Worm (Caenorhabditis elegans) whole organism, late embryonic: ENCODE data around the gene lsm-7.

ENCODE experiments used
- C08G9.2 ChIP-seq: sonication (generic microtip); optimal IDR thresholded peaks from 2 replicates; lab custom pipeline; 2016; ENCODE audit warnings: mild to moderate bottlenecking, missing genetic modification characterization, moderate library complexity, missing compliant biosample characterization
- C38D4.7 ChIP-seq: fragments of 200-800 bp; sonication (Bioruptor generic); optimal IDR thresholded peaks from 2 replicates; lab custom pipeline; 2018; ENCODE audit warnings: mild to moderate bottlenecking, missing genetic modification characterization, moderate library complexity, missing compliant biosample characterization
- F13H6.1 ChIP-seq: sonication (generic microtip); optimal IDR thresholded peaks from 2 replicates; lab custom pipeline; 2016; ENCODE audit warnings: missing genetic modification characterization, missing compliant biosample characterization
- K09A11.1 ChIP-seq: sonication (generic microtip); optimal IDR thresholded peaks from 2 replicates; lab custom pipeline; 2017; ENCODE audit warnings: antibody characterized with exemption, mild to moderate bottlenecking, missing genetic modification characterization, missing compliant biosample characterization; ENCODE audit not compliant: insufficient read depth
- T23F11.4 ChIP-seq: fragments of 200-800 bp; sonication (Bioruptor generic); optimal IDR thresholded peaks from 2 replicates; lab custom pipeline; 2018; ENCODE audit warnings: mild to moderate bottlenecking, missing genetic modification characterization, missing compliant biosample characterization
- Y22D7AL.16 ChIP-seq: sonication (generic microtip); optimal IDR thresholded peaks from 2 replicates; lab custom pipeline; 2016; ENCODE audit warnings: missing genetic modification characterization, missing compliant biosample characterization
- ahr-1 ChIP-seq: sonication (generic microtip); optimal IDR thresholded peaks from 2 replicates; lab custom pipeline; 2016; ENCODE audit warnings: missing genetic modification characterization, missing compliant biosample characterization
- ama-1 ChIP-seq: fragments of 150-350 bp; optimal IDR thresholded peaks from 2 replicates; lab custom pipeline; 2014
- ceh-19 ChIP-seq: fragments of 200-800 bp; sonication (Bioruptor generic); optimal IDR thresholded peaks from 2 replicates; lab custom pipeline; 2018; ENCODE audit warnings: mild to moderate bottlenecking, missing genetic modification characterization, missing compliant biosample characterization
- ceh-30 ChIP-seq: fragments of 150-350 bp; optimal IDR thresholded peaks from 2 replicates; lab custom pipeline; 2014; ENCODE audit warnings: missing biosample characterization, missing genetic modification characterization
- ceh-31 ChIP-seq: sonication (generic microtip); optimal IDR thresholded peaks from 2 replicates; lab custom pipeline; 2016; ENCODE audit warnings: missing genetic modification characterization, missing compliant biosample characterization
- ceh-9 ChIP-seq: sonication (generic microtip); optimal IDR thresholded peaks from 2 replicates; lab custom pipeline; 2016; ENCODE audit warnings: mild to moderate bottlenecking, missing genetic modification characterization, inconsistent platforms, missing compliant biosample characterization
- che-1 ChIP-seq: sonication (generic microtip); optimal IDR thresholded peaks from 2 replicates; lab custom pipeline; 2016; ENCODE audit warnings: mild to moderate bottlenecking, missing genetic modification characterization, missing compliant biosample characterization
- elt-2 ChIP-seq: sonication (generic microtip); optimal IDR thresholded peaks from 2 replicates; lab custom pipeline; 2016; ENCODE audit warnings: missing genetic modification reagents, missing genetic modification characterization, missing compliant biosample characterization
- ets-4 ChIP-seq: sonication (generic microtip); optimal IDR thresholded peaks from 2 replicates; lab custom pipeline; 2016; ENCODE audit warnings: missing genetic modification characterization, missing compliant biosample characterization
- eyg-1 ChIP-seq: sonication (generic microtip); optimal IDR thresholded peaks from 2 replicates; lab custom pipeline; 2016; ENCODE audit warnings: missing genotype, missing genetic modification characterization, missing compliant biosample characterization
- fkh-10 ChIP-seq: fragments of 150-350 bp; optimal IDR thresholded peaks from 2 replicates; lab custom pipeline; 2014; ENCODE audit warnings: missing biosample characterization, missing genetic modification reagents, missing genetic modification characterization
- gmeb-2 ChIP-seq: sonication (generic microtip); optimal IDR thresholded peaks from 2 replicates; lab custom pipeline; 2016; ENCODE audit warnings: missing genetic modification characterization, inconsistent platforms, missing compliant biosample characterization
- hlh-30 ChIP-seq: sonication (generic microtip); optimal IDR thresholded peaks from 2 replicates; lab custom pipeline; 2017; ENCODE audit warnings: antibody characterized with exemption, missing genetic modification characterization, missing compliant biosample characterization; ENCODE audit not compliant: insufficient read depth
- hlh-6 ChIP-seq: sonication (generic microtip); optimal IDR thresholded peaks from 2 replicates; lab custom pipeline; 2016; ENCODE audit warnings: missing genotype, missing genetic modification characterization, missing compliant biosample characterization
- lim-6 ChIP-seq: sonication (generic microtip); optimal IDR thresholded peaks from 2 replicates; lab custom pipeline; 2016; ENCODE audit warnings: missing genetic modification characterization, missing compliant biosample characterization
- lin-11 ChIP-seq: fragments of 200-800 bp; sonication (Bioruptor generic); optimal IDR thresholded peaks from 2 replicates; lab custom pipeline; 2018; ENCODE audit warnings: mild to moderate bottlenecking, missing genetic modification characterization, missing compliant biosample characterization
- madf-2 ChIP-seq: sonication (generic microtip); optimal IDR thresholded peaks from 2 replicates; lab custom pipeline; 2017; ENCODE audit warnings: missing genetic modification characterization, missing compliant biosample characterization
- mec-3 ChIP-seq: sonication (generic microtip); optimal IDR thresholded peaks from 2 replicates; lab custom pipeline; 2016; ENCODE audit warnings: borderline replicate concordance, missing genetic modification characterization, missing compliant biosample characterization
- nfya-1 ChIP-seq: sonication (generic microtip); optimal IDR thresholded peaks from 2 replicates; lab custom pipeline; 2017; ENCODE audit warnings: missing genetic modification characterization, mild to moderate bottlenecking, missing compliant biosample characterization, antibody characterized with exemption, moderate library complexity
- npax-4 ChIP-seq: sonication (generic microtip); optimal IDR thresholded peaks from 2 replicates; lab custom pipeline; 2016; ENCODE audit warnings: missing genetic modification characterization, missing compliant biosample characterization
- pag-3 ChIP-seq: sonication (generic microtip); optimal IDR thresholded peaks from 2 replicates; lab custom pipeline; 2016; ENCODE audit warnings: missing compliant biosample characterization, missing genetic modification characterization, borderline replicate concordance
- pat-9 ChIP-seq: fragments of 200-800 bp; sonication (Bioruptor generic); optimal IDR thresholded peaks from 2 replicates; lab custom pipeline; 2018; ENCODE audit warnings: mild to moderate bottlenecking, missing genetic modification characterization, moderate library complexity, missing compliant biosample characterization
- pha-2 ChIP-seq: sonication (generic microtip); optimal IDR thresholded peaks from 2 replicates; lab custom pipeline; 2017; ENCODE audit warnings: mild to moderate bottlenecking, missing genetic modification characterization, missing compliant biosample characterization
- pqm-1 ChIP-seq: sonication (generic microtip); optimal IDR thresholded peaks from 2 replicates; lab custom pipeline; 2016; ENCODE audit warnings: missing genetic modification characterization, missing compliant biosample characterization
- rnt-1 ChIP-seq: sonication (generic microtip); optimal IDR thresholded peaks from 2 replicates; lab custom pipeline; 2016; ENCODE audit warnings: missing genetic modification characterization, missing compliant biosample characterization
- sdc-2 ChIP-seq: sonication (generic microtip); optimal IDR thresholded peaks from 2 replicates; lab custom pipeline; 2016; ENCODE audit warnings: missing genotype, missing genetic modification characterization, missing compliant biosample characterization
- sox-2 ChIP-seq: fragments of 200-800 bp; sonication (Bioruptor generic); IDR thresholded peaks from 2 replicates; pipeline ENCODE4 v1.3.6; 2022; ENCODE audit warnings: missing genetic modification reagents, missing genetic modification characterization, missing compliant biosample characterization
- syd-9 ChIP-seq: sonication (generic microtip); optimal IDR thresholded peaks from 2 replicates; lab custom pipeline; 2016; ENCODE audit warnings: mild to moderate bottlenecking, missing genetic modification characterization, moderate library complexity, missing compliant biosample characterization
- tbx-2 ChIP-seq: sonication (generic microtip); optimal IDR thresholded peaks from 2 replicates; lab custom pipeline; 2016; ENCODE audit warnings: missing genetic modification characterization, missing compliant biosample characterization
- tbx-7 ChIP-seq: sonication (generic microtip); optimal IDR thresholded peaks from 2 replicates; lab custom pipeline; 2016; ENCODE audit warnings: missing genotype, missing genetic modification characterization, missing compliant biosample characterization
- unc-3 ChIP-seq, 2 experiments: fragments of 200-800 bp in 1 of 2; sonication (Bioruptor generic) in 1 of 2; sonication (generic microtip) in 1 of 2; conservative IDR thresholded peaks in 1 of 2; optimal IDR thresholded peaks in 1 of 2; 2 replicates each; pipeline versions ENCODE4 v1.3.6 to Lab custom; 2016 to 2022; ENCODE audit warnings: missing compliant biosample characterization in 2 of 2, missing genetic modification characterization in 2 of 2, missing genetic modification reagents in 1 of 2
- unc-42 ChIP-seq: sonication (generic microtip); optimal IDR thresholded peaks from 2 replicates; lab custom pipeline; 2016; ENCODE audit warnings: missing genotype, missing genetic modification characterization, missing compliant biosample characterization
- unc-55 ChIP-seq: sonication (generic microtip); optimal IDR thresholded peaks from 2 replicates; lab custom pipeline; 2017; ENCODE audit warnings: missing biosample characterization, missing genetic modification reagents, missing genetic modification characterization

lsm-7 gene

DNA sequence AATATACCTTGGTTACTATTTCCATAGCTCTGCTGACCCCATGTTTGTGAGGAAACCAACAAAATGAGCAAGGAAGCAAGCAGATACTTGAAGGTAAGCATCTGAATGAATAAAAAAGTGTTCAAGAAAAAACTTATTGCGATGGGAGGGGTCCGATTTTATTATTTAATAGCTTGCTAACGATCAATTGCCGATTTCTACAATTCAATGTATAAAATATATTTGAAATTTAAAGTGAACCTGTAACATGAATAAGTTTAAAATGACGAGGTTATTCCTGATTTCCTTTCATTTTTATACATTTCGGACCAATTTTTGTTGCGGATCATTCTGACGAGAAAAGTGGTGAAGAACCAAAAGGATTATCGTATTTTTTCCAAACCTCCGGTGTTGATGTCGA is 36.8 kb upstream of the lsm-7 start, which contains the start of gene srlf-13:
srlf-13 (minus strand) TSS at position 101 of the 400 bp plus-strand sequence.
- no peak for TF ChIP-seq syd-9
- TF ChIP-seq fkh-10, result no peak
- TF ChIP-seq nfya-1 (tag; lab: Kevin White, UChicago), result no peak
- TF ChIP-seq eyg-1 (tag; lab: Kevin White, UChicago), result no peak
- no peak for TF ChIP-seq sox-2 (GFP tag; lab: Robert Waterston, UW)
- TF ChIP-seq tbx-7, result no peak
- TF ChIP-seq T23F11.4 (GFP tag; lab: Kevin White, UChicago), result no peak
- TF ChIP-seq K09A11.1 (tag; lab: Kevin White, UChicago), result no peak
- TF ChIP-seq unc-55 (GFP tag; lab: Kevin White, UChicago), result no peak
- TF ChIP-seq ceh-31 (tag; lab: Kevin White, UChicago), result no peak
- TF ChIP-seq ceh-30, result no peak
- no peak for TF ChIP-seq tbx-2 (tag; lab: Kevin White, UChicago)
- no peak for TF ChIP-seq lin-11
- TF ChIP-seq hlh-6 (tag; lab: Kevin White, UChicago), result no peak
- no peak for TF ChIP-seq pag-3 (tag; lab: Kevin White, UChicago)
- no peak for TF ChIP-seq gmeb-2

DNA sequence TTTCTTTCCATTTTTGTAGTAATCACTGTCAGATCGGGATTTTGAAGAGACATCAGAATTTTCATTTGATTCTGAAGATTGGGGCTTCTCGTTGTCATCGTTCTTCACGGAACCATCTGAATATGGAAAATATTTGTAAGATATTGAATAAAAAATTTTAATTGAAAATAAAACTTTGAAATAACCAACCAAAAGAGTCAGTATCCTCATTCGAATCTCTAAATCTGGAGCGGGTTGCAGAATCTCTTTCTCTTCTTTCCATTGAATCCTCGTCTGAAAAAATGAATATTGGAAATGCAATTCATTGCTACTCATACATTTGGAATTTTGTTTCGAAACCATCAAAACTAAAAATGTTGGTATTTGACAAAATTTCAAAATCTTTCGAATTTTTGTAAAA is 35.1 kb upstream of the lsm-7 start:
- TF ChIP-seq T23F11.4 (GFP tag; lab: Kevin White, UChicago) (no peak), pha-2 (no peak), ahr-1 (tag; lab: Kevin White, UChicago) (no peak), rnt-1 (tag; lab: Kevin White, UChicago) (no peak), pat-9 (no peak), ceh-19 (GFP tag; lab: Kevin White, UChicago) (no peak)

DNA sequence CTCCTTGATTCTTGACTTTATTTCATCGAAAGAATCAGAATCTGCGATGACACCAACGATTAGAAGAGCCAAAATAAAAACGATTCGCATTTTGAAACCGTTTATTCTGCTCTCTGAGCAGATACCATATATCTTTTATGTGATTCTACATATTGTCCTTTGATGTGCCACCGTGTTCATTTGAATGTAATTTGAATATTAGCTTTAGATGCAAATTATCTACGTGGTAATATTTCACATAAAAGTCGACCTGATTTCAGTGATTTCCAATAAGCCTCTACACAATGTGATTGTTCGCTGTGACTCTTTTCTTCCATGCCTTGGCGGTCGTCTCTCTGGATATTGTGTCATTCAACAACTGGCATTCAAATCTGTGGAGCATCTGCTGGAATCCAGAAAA is 34.2 kb upstream of the lsm-7 start, which contains the start of the genes F13E9.9 and F13E9.19:
F13E9.9 (minus strand) TSS at position 101 of the 400 bp plus-strand sequence.
F13E9.19 (plus strand) TSS at position 316 of the 400 bp plus-strand sequence.
- TF ChIP-seq mec-3 (tag; lab: Kevin White, UChicago) (no peak), tbx-7 (no peak)
- TF ChIP-seq, all 69 proteins: peak for 0

DNA sequence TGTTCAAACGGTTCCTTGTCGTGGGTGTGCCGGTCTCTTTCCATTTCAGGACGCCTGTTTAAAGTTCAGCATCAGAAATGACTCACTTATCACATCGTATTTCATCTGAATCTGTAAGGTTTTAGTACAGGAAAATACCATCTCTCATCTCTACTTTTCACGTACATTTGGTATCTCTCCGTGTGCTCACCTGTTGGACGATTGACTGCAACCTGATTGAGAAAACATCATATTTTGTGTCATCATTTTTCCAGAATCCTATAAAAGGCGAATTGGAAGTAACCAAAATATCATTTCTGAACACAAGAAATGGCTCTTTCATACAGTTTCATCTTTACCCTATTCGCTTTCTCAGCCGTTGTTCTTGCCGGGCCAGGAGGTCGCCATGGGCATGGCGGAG is 33.2 kb upstream of the lsm-7 start, which contains the start of gene srlf-30:
srlf-30 (plus strand) TSS at position 301 of the 400 bp plus-strand sequence.
- TF ChIP-seq F13H6.1 (no peak), sdc-2 (tag; lab: Kevin White, UChicago) (no peak), Y22D7AL.16 (no peak), unc-3 (GFP tag; conservative IDR thresholded peaks at IDR 0.05; lab: Robert Waterston, UW) (no peak), unc-3 (tag; optimal IDR thresholded peaks at IDR 0.05; lab: Kevin White, UChicago) (no peak), syd-9 (no peak), rnt-1 (tag; lab: Kevin White, UChicago) (no peak), unc-42 (tag; lab: Kevin White, UChicago) (no peak), madf-2 (no peak), unc-55 (GFP tag; lab: Kevin White, UChicago) (no peak), fkh-10 (no peak), ama-1 (lab: Kevin White, UChicago) (no peak), ceh-30 (no peak), ceh-19 (GFP tag; lab: Kevin White, UChicago) (no peak)
- TF ChIP-seq, all 69 proteins: peak for 0

DNA sequence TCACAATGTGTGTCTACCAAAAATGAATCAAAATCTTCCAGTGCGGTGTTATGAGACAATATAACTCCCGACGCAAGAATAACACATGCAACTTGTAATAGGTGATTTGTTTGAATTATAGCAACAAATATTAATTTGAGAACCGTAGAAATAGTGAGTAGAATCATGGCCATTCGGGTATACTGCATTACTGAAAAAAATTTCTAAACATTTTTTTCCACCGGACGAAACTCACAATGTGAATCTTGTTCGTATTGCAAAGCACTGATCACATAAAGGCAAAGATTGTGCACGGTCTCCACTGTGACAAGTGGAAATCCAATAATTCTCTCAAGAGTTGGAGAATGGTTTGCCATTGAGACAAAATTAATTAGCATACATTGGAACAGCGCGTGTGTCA is 30.8 kb upstream of the lsm-7 start:
- no peak for TF ChIP-seq C08G9.2 (tag; lab: Kevin White, UChicago)
- TF ChIP-seq ama-1 (lab: Kevin White, UChicago), result no peak
- no peak for TF ChIP-seq npax-4 (tag; lab: Kevin White, UChicago)
- TF ChIP-seq hlh-30, result no peak
- no peak for TF ChIP-seq Y22D7AL.16
- no peak for TF ChIP-seq tbx-7
- no peak for TF ChIP-seq elt-2 (tag; lab: Kevin White, UChicago)
- TF ChIP-seq che-1 (tag; lab: Kevin White, UChicago), result no peak
- TF ChIP-seq lim-6 (tag; lab: Kevin White, UChicago), result no peak
- no peak for TF ChIP-seq tbx-2 (tag; lab: Kevin White, UChicago)
- no peak for TF ChIP-seq lin-11
- no peak for TF ChIP-seq sox-2 (GFP tag; lab: Robert Waterston, UW)
- TF ChIP-seq nfya-1 (tag; lab: Kevin White, UChicago), result no peak
- no peak for TF ChIP-seq C38D4.7
- TF ChIP-seq ceh-9 (tag; lab: Kevin White, UChicago), result no peak
- TF ChIP-seq pqm-1 (tag; lab: Kevin White, UChicago), result no peak
- no peak for TF ChIP-seq ets-4
